Fruit fly (Drosophila melanogaster) whole organism, pupa: ENCODE data around the gene CG14515.
A peak's percentile ranks its signal among the peaks of the same experiment; 100 is the strongest.

ENCODE experiments used
- CG10348 ChIP-seq: fragments of 200-800 bp; sonication (Bioruptor generic); IDR thresholded peaks from 2 replicates; pipeline ENCODE4 v1.3.6; 2022; ENCODE audit warnings: missing biosample characterization, missing genetic modification characterization
- CG12605 ChIP-seq: fragments of 200-800 bp; sonication (Bioruptor generic); IDR thresholded peaks from 2 replicates; pipeline ENCODE4 v1.3.6; 2022; ENCODE audit warnings: missing biosample characterization, missing genetic modification characterization
- CG13204 ChIP-seq: fragments of 200-800 bp; sonication (Bioruptor generic); optimal IDR thresholded peaks from 2 replicates; lab custom pipeline; 2018; ENCODE audit warnings: missing biosample characterization, mild to moderate bottlenecking, missing genetic modification characterization, moderate library complexity
- CG14655 ChIP-seq: fragments of 200-800 bp; sonication (Bioruptor generic); optimal IDR thresholded peaks from 3 replicates; lab custom pipeline; 2017; ENCODE audit warnings: mild to moderate bottlenecking, missing biosample characterization, missing genetic modification reagents, missing genetic modification characterization
- CG15710 ChIP-seq: fragments of 200-800 bp; sonication (Bioruptor generic); optimal IDR thresholded peaks from 2 replicates; lab custom pipeline; 2018; ENCODE audit warnings: missing biosample characterization, mild to moderate bottlenecking, missing genetic modification characterization, moderate library complexity
- CG17806 ChIP-seq: fragments of 200-800 bp; sonication (Bioruptor generic); optimal IDR thresholded peaks from 2 replicates; lab custom pipeline; 2018; ENCODE audit warnings: missing biosample characterization, mild to moderate bottlenecking, missing genetic modification characterization, moderate library complexity
- CG32121 ChIP-seq: fragments of 200-800 bp; sonication (Bioruptor generic); IDR thresholded peaks from 2 replicates; pipeline ENCODE4 v1.3.6; 2022; ENCODE audit warnings: missing biosample characterization, missing genetic modification characterization
- CG34367 ChIP-seq: fragments of 200-800 bp; sonication (Bioruptor generic); optimal IDR thresholded peaks from 2 replicates; lab custom pipeline; 2018; ENCODE audit warnings: missing biosample characterization, mild to moderate bottlenecking, missing genetic modification characterization
- CG4496 ChIP-seq: fragments of 200-800 bp; sonication (Bioruptor generic); IDR thresholded peaks from 3 replicates; pipeline ENCODE4 v1.3.6; 2022; ENCODE audit warnings: missing biosample characterization, missing genetic modification characterization
- CG8159 ChIP-seq: fragments of 200-800 bp; sonication (Bioruptor generic); optimal IDR thresholded peaks from 3 replicates; lab custom pipeline; 2018; ENCODE audit warnings: missing biosample characterization, mild to moderate bottlenecking, missing genetic modification characterization, moderate library complexity
- CG8301 ChIP-seq: fragments of 200-800 bp; sonication (Bioruptor generic); optimal IDR thresholded peaks from 2 replicates; lab custom pipeline; 2018; ENCODE audit warnings: missing biosample characterization, mild to moderate bottlenecking, missing genetic modification characterization
- CG9948 ChIP-seq: fragments of 200-800 bp; sonication (Bioruptor generic); optimal IDR thresholded peaks from 2 replicates; lab custom pipeline; 2018; ENCODE audit warnings: missing biosample characterization, mild to moderate bottlenecking, missing genetic modification characterization, moderate library complexity
- D1 ChIP-seq: fragments of 200-800 bp; sonication (Bioruptor generic); optimal IDR thresholded peaks from 2 replicates; lab custom pipeline; 2018; ENCODE audit warnings: missing biosample characterization, mild to moderate bottlenecking, missing genetic modification characterization, moderate library complexity
- EcR ChIP-seq: fragments of 200-800 bp; sonication (Bioruptor generic); optimal IDR thresholded peaks from 3 replicates; lab custom pipeline; 2019; ENCODE audit warnings: missing biosample characterization, missing genetic modification characterization, mild to moderate bottlenecking, moderate library complexity, missing genetic modification reagents
- Ets98B ChIP-seq: fragments of 200-800 bp; sonication (Bioruptor generic); IDR thresholded peaks from 2 replicates; pipeline ENCODE4 v1.3.6; 2022; ENCODE audit warnings: missing biosample characterization, missing genetic modification characterization
- Pif1A ChIP-seq: fragments of 200-800 bp; sonication (Bioruptor generic); optimal IDR thresholded peaks from 3 replicates; lab custom pipeline; 2016; ENCODE audit warnings: missing biosample characterization, missing genetic modification characterization
- Pif1B ChIP-seq: fragments of 200-800 bp; sonication (Bioruptor generic); optimal IDR thresholded peaks from 3 replicates; lab custom pipeline; 2016; ENCODE audit warnings: missing biosample characterization, missing genetic modification characterization
- Snoo ChIP-seq: fragments of 200-800 bp; sonication (Bioruptor generic); optimal IDR thresholded peaks from 3 replicates; lab custom pipeline; 2017; ENCODE audit warnings: missing biosample characterization, mild to moderate bottlenecking, missing genetic modification characterization, inconsistent platforms
- fd96Ca ChIP-seq: fragments of 200-800 bp; sonication (Bioruptor generic); IDR thresholded peaks from 3 replicates; pipeline ENCODE4 v1.3.6; 2022; ENCODE audit warnings: missing biosample characterization, missing genetic modification characterization
- gl ChIP-seq: fragments of 200-800 bp; sonication (Bioruptor generic); optimal IDR thresholded peaks from 2 replicates; lab custom pipeline; 2018; ENCODE audit warnings: missing biosample characterization, mild to moderate bottlenecking, missing genetic modification characterization
- rn ChIP-seq: fragments of 200-800 bp; sonication (Bioruptor generic); IDR thresholded peaks from 2 replicates; pipeline ENCODE4 v1.3.6; 2022; ENCODE audit warnings: missing biosample characterization, missing genetic modification characterization

The CG14515 gene

dm6 chr3R:29196967-29197611 lies at the start of gene CG14515:
TSS of gene CG14515 (plus strand) at chr3R:29197556.
- TF ChIP-seq Pif1A (GFP tag; lab: Kevin White, UChicago) (no peak), CG14655 (GFP tag; lab: Kevin White, UChicago) (peak; percentile 30), Pif1B (GFP tag; lab: Kevin White, UChicago) (no peak), CG13204 (GFP tag; lab: Kevin White, UChicago) (no peak), CG32121 (0 out of 2 replicates have a peak, but pooled peaks have one; percentile 21)
- TF ChIP-seq, all 21 proteins: peak for 2

- TF ChIP-seq Ets98B (GFP tag; lab: Robert Waterston, UW): 0 out of 2 replicates have a peak, but pooled peaks have one; percentile 7
- peak; percentile 6 for TF ChIP-seq CG15710 (tag; lab: Kevin White, UChicago)
- peak; percentile 55 for TF ChIP-seq CG32121
- TF ChIP-seq CG4496 (GFP tag; lab: Robert Waterston, UW): peak; percentile 59; the same call in 2 of the 3 replicates
- peak; percentile 67 for TF ChIP-seq EcR (GFP tag; lab: Kevin White, UChicago)
- TF ChIP-seq CG12605: peak; percentile 54; the same call in 1 of the 2 replicates
- no peak for TF ChIP-seq CG8301
- TF ChIP-seq CG8159: no peak
- TF ChIP-seq gl (tag; lab: Kevin White, UChicago): no peak
- TF ChIP-seq CG9948 (tag; lab: Kevin White, UChicago): no peak
- peak; percentile 37 for TF ChIP-seq Snoo (tag; lab: Kevin White, UChicago)
- TF ChIP-seq Pif1A (GFP tag; lab: Kevin White, UChicago): no peak
- TF ChIP-seq, all 21 proteins: peak for 7
Measured at dm6 chr3R:29148072-29148471, 49.3 kb upstream of the CG14515 start, which contains the start of the genes CG11882 and Pglym78. TSS of gene CG11882 (minus strand) at chr3R:29148172. TSS of gene Pglym78 (plus strand) at chr3R:29148248.

DNA sequence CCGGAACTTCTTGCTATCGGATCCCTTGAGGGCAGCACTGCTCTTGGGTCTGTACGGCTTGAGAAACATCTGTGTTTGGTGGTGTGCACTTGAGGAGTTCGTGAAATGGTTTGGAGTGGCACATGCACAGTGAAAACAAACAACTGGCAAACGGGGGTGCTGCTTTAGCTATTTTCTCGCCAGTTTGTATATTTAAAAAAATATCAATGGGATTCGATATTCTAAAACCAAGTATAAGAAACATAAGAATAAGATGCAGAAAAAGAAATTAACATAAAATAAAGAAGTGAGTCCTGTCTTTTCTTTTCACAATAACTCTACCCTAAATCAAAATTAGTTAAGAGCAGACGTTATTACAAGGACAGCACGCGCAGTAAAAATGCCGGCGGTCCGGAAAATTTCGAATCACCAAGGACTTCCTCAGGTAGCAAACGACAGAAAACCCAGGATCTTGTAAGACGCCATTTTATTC lies 45.7 kb upstream of the CG14515 start, which contains the start of gene eIF2D:
eIF2D (minus strand) TSS at position 174 of the 472 bp plus-strand sequence.
- no peak for TF ChIP-seq CG14655 (GFP tag; lab: Kevin White, UChicago)
- peak; percentile 73 for TF ChIP-seq Ets98B (GFP tag; lab: Robert Waterston, UW)
- TF ChIP-seq Pif1B (GFP tag; lab: Kevin White, UChicago): no peak
- TF ChIP-seq CG15710 (tag; lab: Kevin White, UChicago): peak; percentile 42
- no peak for TF ChIP-seq gl (tag; lab: Kevin White, UChicago)
- peak; percentile 59 for TF ChIP-seq CG8159
- TF ChIP-seq D1 (tag; lab: Kevin White, UChicago): no peak
- peak; percentile 52; the same call in 1 of the 3 replicates for TF ChIP-seq fd96Ca (GFP tag; lab: Robert Waterston, UW)
- peak; percentile 68; the same call in 2 of the 3 replicates for TF ChIP-seq CG4496 (GFP tag; lab: Robert Waterston, UW)
- TF ChIP-seq CG13204 (GFP tag; lab: Kevin White, UChicago): no peak
- no peak for TF ChIP-seq CG10348
- peak; percentile 28 for TF ChIP-seq CG34367 (tag; lab: Kevin White, UChicago)
- TF ChIP-seq EcR (GFP tag; lab: Kevin White, UChicago): no peak
- peak; percentile 49 for TF ChIP-seq Snoo (tag; lab: Kevin White, UChicago)
- peak; percentile 61 for TF ChIP-seq CG8301
- TF ChIP-seq CG17806 (tag; lab: Kevin White, UChicago): peak; percentile 49
- TF ChIP-seq CG12605: peak; percentile 66
- no peak for TF ChIP-seq Pif1A (GFP tag; lab: Kevin White, UChicago)
- TF ChIP-seq CG32121: peak; percentile 50
- no peak for TF ChIP-seq rn (GFP tag; lab: Robert Waterston, UW)
- TF ChIP-seq CG9948 (tag; lab: Kevin White, UChicago): peak; percentile 20
- TF ChIP-seq, all 21 proteins: peak for 12

DNA sequence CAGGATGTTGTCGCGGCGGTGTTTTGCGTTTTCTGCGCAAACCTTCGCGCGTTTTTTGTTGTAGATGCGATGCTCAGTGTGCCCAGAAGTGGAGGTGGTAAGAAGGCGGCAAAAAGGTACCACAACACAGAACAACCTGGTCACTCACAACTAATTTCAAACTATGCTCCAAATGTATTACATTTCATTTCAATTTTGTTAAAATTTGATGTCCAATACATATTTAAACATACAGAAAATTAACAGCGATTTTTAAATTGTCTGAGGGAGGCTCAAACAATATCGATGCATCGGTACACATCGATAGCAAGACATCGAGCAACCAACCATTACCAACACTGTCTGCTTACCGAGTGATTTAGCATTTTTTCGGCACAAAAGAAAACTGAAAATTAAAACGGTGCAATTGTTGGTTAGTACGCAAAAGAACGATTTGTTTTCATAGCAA lies 44.1 kb upstream of the CG14515 start, which contains the start of the genes Slbp and Rpn2:
Slbp (minus strand) TSS at position 70 of the 448 bp plus-strand sequence.
Rpn2 (plus strand) TSS at position 328 of the 448 bp plus-strand sequence.
- peak; percentile 24 for TF ChIP-seq CG8159
- TF ChIP-seq CG13204 (GFP tag; lab: Kevin White, UChicago): no peak
- peak; percentile 23 for TF ChIP-seq Snoo (tag; lab: Kevin White, UChicago)
- peak; percentile 28 for TF ChIP-seq CG15710 (tag; lab: Kevin White, UChicago)
- TF ChIP-seq, all 21 proteins: peak for 3

DNA sequence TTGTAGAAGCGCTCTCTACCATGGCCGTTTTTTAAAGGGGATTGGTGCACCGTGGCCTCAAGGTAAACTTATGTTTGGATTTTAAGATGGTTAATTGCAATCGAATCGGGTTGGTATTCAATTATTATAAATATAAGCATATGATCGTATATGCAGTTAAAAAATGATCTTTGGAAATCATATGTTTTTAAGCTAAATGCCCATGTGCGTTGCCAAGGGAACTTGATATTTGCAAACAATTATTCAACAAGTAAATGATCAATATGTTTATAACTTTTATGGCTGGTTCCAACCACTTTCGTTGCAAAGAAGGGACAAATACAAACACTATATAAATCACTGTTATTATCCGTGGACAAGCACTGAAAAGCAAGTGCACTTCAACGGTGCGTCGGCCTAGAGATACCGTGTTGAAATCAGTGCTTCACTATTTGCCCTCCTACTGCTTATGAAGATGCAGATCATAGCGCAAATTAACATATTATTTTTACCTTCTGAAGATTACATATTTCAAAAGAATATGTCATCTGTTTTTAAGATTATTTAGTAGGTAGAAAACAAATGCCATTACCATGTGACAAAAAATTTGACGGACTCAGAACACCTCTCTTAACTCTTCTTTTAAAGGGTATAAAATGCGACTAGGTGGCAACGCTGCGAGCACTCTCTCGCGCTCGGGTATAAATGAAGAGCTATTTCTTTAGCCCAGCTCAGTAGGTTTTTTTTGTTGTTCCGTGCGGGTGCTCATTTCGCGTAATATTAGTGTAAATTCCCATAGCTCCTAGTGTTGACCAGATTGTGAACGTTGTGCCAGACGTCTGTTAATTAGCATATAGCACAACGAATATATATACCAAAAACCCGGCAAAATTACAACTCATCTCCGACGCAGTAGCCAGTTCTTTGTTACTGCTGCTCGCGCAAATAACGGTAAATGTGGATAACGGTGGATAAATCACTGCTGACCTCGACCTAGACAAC lies 39.6 kb upstream of the CG14515 start, which contains the start of gene rdog:
rdog (plus strand) TSS at position 705 of the 981 bp plus-strand sequence.
- TF ChIP-seq fd96Ca (GFP tag; lab: Robert Waterston, UW) (peak; percentile 26; the same call in 1 of the 3 replicates), CG13204 (GFP tag; lab: Kevin White, UChicago) (no peak), EcR (GFP tag; lab: Kevin White, UChicago) (peak; percentile 41), CG32121 (no peak), CG15710 (tag; lab: Kevin White, UChicago) (peak; percentile 77), CG8301 (peak; percentile 78), D1 (tag; lab: Kevin White, UChicago) (no peak), CG10348 (0 out of 2 replicates have a peak, but pooled peaks have one; percentile 33), CG34367 (tag; lab: Kevin White, UChicago) (peak; percentile 72), CG9948 (tag; lab: Kevin White, UChicago) (peak; percentile 73), Snoo (tag; lab: Kevin White, UChicago) (peak; percentile 82), CG8159 (peak; percentile 80), CG17806 (tag; lab: Kevin White, UChicago) (peak; percentile 71), CG4496 (GFP tag; lab: Robert Waterston, UW) (peak; percentile 59), Ets98B (GFP tag; lab: Robert Waterston, UW) (peak; percentile 40), CG14655 (GFP tag; lab: Kevin White, UChicago) (no peak), Pif1B (GFP tag; lab: Kevin White, UChicago) (peak; percentile 60), CG12605 (no peak), rn (GFP tag; lab: Robert Waterston, UW) (no peak), Pif1A (GFP tag; lab: Kevin White, UChicago) (no peak), gl (tag; lab: Kevin White, UChicago) (peak; percentile 18)
- TF ChIP-seq, all 21 proteins: peak for 14
